Worm (Caenorhabditis elegans) whole organism, midembryonic: ENCODE data around the gene F41H8.2.

ENCODE experiments used
- T22C8.4 ChIP-seq: fragments of 200-800 bp; sonication (Bioruptor generic); IDR thresholded peaks from 2 replicates; pipeline ENCODE4 v1.3.6; 2022; ENCODE audit warnings: missing genetic modification characterization, missing compliant biosample characterization
- cog-1 ChIP-seq: sonication (generic microtip); optimal IDR thresholded peaks from 2 replicates; lab custom pipeline; 2016; ENCODE audit warnings: missing genetic modification characterization, missing compliant biosample characterization
- flt-1 ChIP-seq: fragments of 200-800 bp; sonication (Bioruptor generic); IDR thresholded peaks from 2 replicates; pipeline ENCODE4 v1.3.6; 2022; ENCODE audit warnings: missing genetic modification characterization, missing compliant biosample characterization
- klf-2 ChIP-seq: fragments of 200-800 bp; sonication (Bioruptor generic); conservative IDR thresholded peaks from 2 replicates; pipeline ENCODE4 v1.3.6; 2022; ENCODE audit warnings: missing genetic modification reagents, missing genetic modification characterization, missing compliant biosample characterization
- tab-1 ChIP-seq: fragments of 200-800 bp; sonication (Bioruptor generic); IDR thresholded peaks from 2 replicates; pipeline ENCODE4 v1.3.6; 2022; ENCODE audit warnings: missing genetic modification characterization, missing compliant biosample characterization
- ztf-29 ChIP-seq: fragments of 200-800 bp; sonication (Bioruptor generic); IDR thresholded peaks from 2 replicates; pipeline ENCODE4 v1.3.6; 2022; ENCODE audit warnings: missing genetic modification reagents, missing genetic modification characterization, missing compliant biosample characterization

ce11 chrV:779999-780398, 46.2 kb upstream of the F41H8.2 start, which contains the start of gene srbc-60:
- TF ChIP-seq klf-2 (GFP tag; lab: Robert Waterston, UW): no peak
- TF ChIP-seq ztf-29: no peak
- TF ChIP-seq T22C8.4 (GFP tag; lab: Robert Waterston, UW): no peak
- no peak for TF ChIP-seq tab-1 (GFP tag; lab: Robert Waterston, UW)
- TF ChIP-seq flt-1: no peak
- TF ChIP-seq cog-1 (tag; lab: Kevin White, UChicago): no peak
